Fruit fly (Drosophila melanogaster): ENCODE results near the gene MtnA.

Gene MtnA

dm6 chr3R:9783240-9783917 lies 791 bp downstream of the MtnA start (continued):
- no peak for TF ChIP-seq CG14050 (GFP tag; IDR thresholded peaks at IDR 0.05)
- no peak for TF ChIP-seq wek (GFP tag; optimal IDR thresholded peaks at IDR 0.05)
- TF ChIP-seq CG9797 (GFP tag; optimal IDR thresholded peaks at IDR 0.05) = no peak
- no peak for TF ChIP-seq CG15011 (GFP tag; optimal IDR thresholded peaks at IDR 0.05)
- no peak for TF ChIP-seq Hr39 (optimal IDR thresholded peaks at IDR 0.05)
- TF ChIP-seq lov (optimal IDR thresholded peaks at IDR 0.05) = no peak
- no peak for TF ChIP-seq lov (GFP tag; IDR thresholded peaks at IDR 0.05)
- no peak for TF ChIP-seq Abd-B (GFP tag; optimal IDR thresholded peaks at IDR 0.05)
- no peak for TF ChIP-seq CG7963 (GFP tag; IDR thresholded peaks at IDR 0.05; ENCODE audit: partially characterized antibody)
- TF ChIP-seq CG18764 (GFP tag; optimal IDR thresholded peaks at IDR 0.05) = no peak
- no peak for TF ChIP-seq disco-r (GFP tag; optimal IDR thresholded peaks at IDR 0.05)
- TF ChIP-seq zfh2 (GFP tag; optimal IDR thresholded peaks at IDR 0.05) = no peak
- TF ChIP-seq mirr (GFP tag; optimal IDR thresholded peaks at IDR 0.05) = no peak
- no peak for TF ChIP-seq NfI (GFP tag; optimal IDR thresholded peaks at IDR 0.05)
- no peak for TF ChIP-seq CG18619 (GFP tag; optimal IDR thresholded peaks at IDR 0.05)
- peak; percentile 5 for TF ChIP-seq nmo (GFP tag; optimal IDR thresholded peaks at IDR 0.05)
- TF ChIP-seq da (GFP tag; optimal IDR thresholded peaks at IDR 0.05) = no peak
- no peak for TF ChIP-seq ken (GFP tag; IDR thresholded peaks at IDR 0.05)
- no peak for TF ChIP-seq CG13624 (GFP tag; optimal IDR thresholded peaks at IDR 0.05)
- TF ChIP-seq bowl (GFP tag; IDR thresholded peaks at IDR 0.05) = no peak
- no peak for TF ChIP-seq NK7.1 (GFP tag; optimal IDR thresholded peaks at IDR 0.05)
- no peak for TF ChIP-seq Gsc (GFP tag; IDR thresholded peaks at IDR 0.05)
- TF ChIP-seq CG11398 (GFP tag; optimal IDR thresholded peaks at IDR 0.05) = no peak
- TF ChIP-seq CG34376 (GFP tag; optimal IDR thresholded peaks at IDR 0.05) = no peak
- TF ChIP-seq gcm2 (GFP tag; optimal IDR thresholded peaks at IDR 0.05) = no peak
- TF ChIP-seq unpg (GFP tag; optimal IDR thresholded peaks at IDR 0.05) = peak; percentile 47
- no peak for TF ChIP-seq CG10321 (GFP tag; IDR thresholded peaks at IDR 0.05)
- TF ChIP-seq tll (GFP tag; optimal IDR thresholded peaks at IDR 0.05) = no peak
- TF ChIP-seq grau (tag; optimal IDR thresholded peaks at IDR 0.05) = peak; percentile 15
- no peak for TF ChIP-seq CG4854 (GFP tag; optimal IDR thresholded peaks at IDR 0.05)
- TF ChIP-seq CG15696 (tag; optimal IDR thresholded peaks at IDR 0.05) = no peak
- no peak for TF ChIP-seq MESR4 (GFP tag; optimal IDR thresholded peaks at IDR 0.05)
- TF ChIP-seq ro (GFP tag; IDR thresholded peaks at IDR 0.05) = no peak
- TF ChIP-seq CG6272 (GFP tag; IDR thresholded peaks at IDR 0.05) = no peak
- no peak for TF ChIP-seq CG2202 (tag; optimal IDR thresholded peaks at IDR 0.05)
- TF ChIP-seq grn (GFP tag; optimal IDR thresholded peaks at IDR 0.05) = no peak
- no peak for TF ChIP-seq Doc3 (GFP tag; IDR thresholded peaks at IDR 0.05; ENCODE audit: partially characterized antibody)
- TF ChIP-seq Dek (tag; optimal IDR thresholded peaks at IDR 0.05) = peak; percentile 9
- no peak for TF ChIP-seq CG9932 (GFP tag; IDR thresholded peaks at IDR 0.05)
- no peak for TF ChIP-seq CG3163 (GFP tag; optimal IDR thresholded peaks at IDR 0.05)
- TF ChIP-seq CG6765 (GFP tag; optimal IDR thresholded peaks at IDR 0.05) = no peak
- TF ChIP-seq Nf-YA (GFP tag; IDR thresholded peaks at IDR 0.05) = no peak
- no peak for TF ChIP-seq CG17912 (GFP tag; optimal IDR thresholded peaks at IDR 0.05)
- no peak for TF ChIP-seq ara (GFP tag; IDR thresholded peaks at IDR 0.05)
- no peak for TF ChIP-seq HLH4C (GFP tag; IDR thresholded peaks at IDR 0.05; ENCODE audit: partially characterized antibody)
- no peak for TF ChIP-seq Ravus (GFP tag; IDR thresholded peaks at IDR 0.05)
- no peak for TF ChIP-seq CG17328 (GFP tag; IDR thresholded peaks at IDR 0.05)
- no peak for TF ChIP-seq CG12071 (GFP tag; optimal IDR thresholded peaks at IDR 0.05)
- TF ChIP-seq tio (GFP tag; optimal IDR thresholded peaks at IDR 0.05) = no peak
- peak; percentile 25 for TF ChIP-seq Sox102F (GFP tag; optimal IDR thresholded peaks at IDR 0.05)
- TF ChIP-seq CG13424 (tag; optimal IDR thresholded peaks at IDR 0.05) = no peak
